Fruit fly (Drosophila melanogaster) Kc167 (cell line): ENCODE data around the gene CG3638.

ENCODE experiments used
- psq ChIP-seq: fragments of >200 bp; optimal IDR thresholded peaks from 2 replicates; lab custom pipeline; 2017; ENCODE audit warnings: missing external identifiers
- ttk ChIP-seq: sonication (Bioruptor generic); optimal IDR thresholded peaks from 2 replicates; lab custom pipeline; 2017; ENCODE audit warnings: missing external identifiers

- TF ChIP-seq psq (no peak), ttk (lab: Kevin White, UChicago) (no peak)
Measured at dm6 chrX:1276047-1276756, 39.7 kb upstream of the CG3638 start.
